Fruit fly (Drosophila melanogaster): ENCODE measurements around the gene CG13008.

- TF ChIP-seq EcR (GFP tag; optimal IDR thresholded peaks at IDR 0.05) (no peak), CG8478 (optimal IDR thresholded peaks at IDR 0.05) (no peak), psq (optimal IDR thresholded peaks at IDR 0.05) (no peak), Dll (optimal IDR thresholded peaks at IDR 0.05) (no peak), pan (optimal IDR thresholded peaks at IDR 0.05) (no peak)
Measured at dm6 chrX:16742547-16742946, 31.4 kb downstream of the CG13008 start, which contains the start of gene Twdlalpha.

All from whole organism.